Fruit fly (Drosophila melanogaster) whole organism, embryonic: ENCODE results near the gene CG43116.
A peak's percentile ranks its signal among the peaks of the same experiment; 100 is the strongest.

Experiments
- Adf1 ChIP-seq: fragments of 200-800 bp; sonication (Bioruptor generic); IDR thresholded peaks from 2 replicates; pipeline ENCODE4 v1.3.6; 2022; ENCODE audit warnings: missing biosample characterization, missing genetic modification characterization
- CG10366 ChIP-seq: fragments of 200-800 bp; sonication (Bioruptor generic); IDR thresholded peaks from 2 replicates; pipeline ENCODE4 v1.3.6; 2022; ENCODE audit warnings: missing biosample characterization, missing genetic modification characterization
- CG11456 ChIP-seq: fragments of 200-800 bp; sonication (Bioruptor generic); IDR thresholded peaks from 3 replicates; pipeline ENCODE4 v1.3.6; 2022; ENCODE audit warnings: missing biosample characterization, missing genetic modification characterization
- CG11504 ChIP-seq: fragments of 200-800 bp; sonication (Bioruptor generic); optimal IDR thresholded peaks from 3 replicates; lab custom pipeline; 2019; ENCODE audit warnings: missing biosample characterization, mild to moderate bottlenecking, missing genetic modification characterization, moderate library complexity
- CG11560 ChIP-seq: fragments of 200-800 bp; sonication (Bioruptor generic); IDR thresholded peaks from 3 replicates; pipeline ENCODE4 v1.3.6; 2022; ENCODE audit warnings: missing biosample characterization, missing genetic modification characterization
- CG12769 ChIP-seq: fragments of 200-800 bp; sonication (Bioruptor generic); optimal IDR thresholded peaks from 2 replicates; lab custom pipeline; 2019; ENCODE audit warnings: missing biosample characterization, mild to moderate bottlenecking, missing genetic modification characterization, moderate library complexity
- CG16779 ChIP-seq: fragments of 200-800 bp; sonication (Bioruptor generic); IDR thresholded peaks from 2 replicates; pipeline ENCODE4 v1.3.6; 2022; ENCODE audit warnings: missing biosample characterization, missing genetic modification characterization
- CG2678 ChIP-seq: fragments of 200-800 bp; sonication (Bioruptor generic); optimal IDR thresholded peaks from 3 replicates; lab custom pipeline; 2019; ENCODE audit warnings: missing biosample characterization, mild to moderate bottlenecking, missing genetic modification characterization, moderate library complexity
- CG2875 ChIP-seq: fragments of 200-800 bp; sonication (Bioruptor generic); optimal IDR thresholded peaks from 2 replicates; lab custom pipeline; 2017; ENCODE audit warnings: missing biosample characterization, mild to moderate bottlenecking, missing genetic modification characterization, missing genetic modification reagents
- CG3163 ChIP-seq: fragments of 200-800 bp; sonication (Bioruptor generic); optimal IDR thresholded peaks from 3 replicates; lab custom pipeline; 2016; ENCODE audit warnings: missing biosample characterization, missing genetic modification characterization
- CG32772 ChIP-seq: fragments of 200-800 bp; sonication (Bioruptor generic); IDR thresholded peaks from 2 replicates; pipeline ENCODE4 v1.3.6; 2022; ENCODE audit warnings: missing biosample characterization, missing genetic modification characterization
- CG33213 ChIP-seq: fragments of 200-800 bp; sonication (Bioruptor generic); optimal IDR thresholded peaks from 3 replicates; lab custom pipeline; 2016; ENCODE audit warnings: missing biosample characterization, missing genetic modification characterization
- CG4707 ChIP-seq: fragments of 200-800 bp; sonication (Bioruptor generic); optimal IDR thresholded peaks from 2 replicates; lab custom pipeline; 2018; ENCODE audit warnings: missing biosample characterization, mild to moderate bottlenecking, missing genetic modification characterization, moderate library complexity
- CG6254 ChIP-seq: fragments of 200-800 bp; sonication (Bioruptor generic); optimal IDR thresholded peaks from 3 replicates; lab custom pipeline; 2017; ENCODE audit warnings: mild to moderate bottlenecking, missing biosample characterization, missing genetic modification reagents, missing genetic modification characterization
- CG6654 ChIP-seq: fragments of 200-800 bp; sonication (Bioruptor generic); optimal IDR thresholded peaks from 2 replicates; lab custom pipeline; 2017; ENCODE audit warnings: missing biosample characterization, mild to moderate bottlenecking, missing genetic modification characterization
- CG7745 ChIP-seq: fragments of 200-800 bp; sonication (Bioruptor generic); optimal IDR thresholded peaks from 2 replicates; lab custom pipeline; 2018; ENCODE audit warnings: missing biosample characterization, mild to moderate bottlenecking, missing genetic modification characterization, moderate library complexity
- CG8944 ChIP-seq: fragments of 200-800 bp; sonication (Bioruptor generic); optimal IDR thresholded peaks from 3 replicates; lab custom pipeline; 2016; ENCODE audit warnings: missing biosample characterization, missing genetic modification characterization
- CG9727 ChIP-seq: fragments of 200-800 bp; sonication (Bioruptor generic); optimal IDR thresholded peaks from 3 replicates; lab custom pipeline; 2017; ENCODE audit warnings: missing biosample characterization, mild to moderate bottlenecking, missing genetic modification characterization
- CG9932 ChIP-seq: fragments of 200-800 bp; sonication (Bioruptor generic); IDR thresholded peaks from 2 replicates; pipeline ENCODE4 v1.3.6; 2022; ENCODE audit warnings: missing biosample characterization, missing genetic modification characterization
- Dbx ChIP-seq: fragments of 200-800 bp; sonication (Bioruptor generic); IDR thresholded peaks from 3 replicates; pipeline ENCODE4 v1.3.6; 2022; ENCODE audit warnings: missing biosample characterization, missing genetic modification characterization
- Dp ChIP-seq: fragments of 200-800 bp; sonication (Bioruptor generic); optimal IDR thresholded peaks from 2 replicates; lab custom pipeline; 2018; ENCODE audit warnings: missing biosample characterization, mild to moderate bottlenecking, missing genetic modification characterization, moderate library complexity
- Gug ChIP-seq: fragments of 200-800 bp; sonication (Bioruptor generic); IDR thresholded peaks from 4 replicates; pipeline ENCODE4 v1.3.6; 2022; ENCODE audit warnings: missing biosample characterization, missing genetic modification characterization
- H15 ChIP-seq: fragments of 200-800 bp; sonication (Bioruptor generic); IDR thresholded peaks from 3 replicates; pipeline ENCODE4 v1.3.6; 2022; ENCODE audit warnings: missing biosample characterization, missing genetic modification characterization
- HmgD ChIP-seq: fragments of 200-800 bp; sonication (Bioruptor generic); optimal IDR thresholded peaks from 3 replicates; lab custom pipeline; 2016; ENCODE audit warnings: missing biosample characterization, missing genetic modification characterization
- Hr3 ChIP-seq: fragments of 200-800 bp; sonication (Bioruptor generic); optimal IDR thresholded peaks from 3 replicates; lab custom pipeline; 2016; ENCODE audit warnings: missing biosample characterization, missing genetic modification characterization
- MBD-R2 ChIP-seq: fragments of 200-800 bp; sonication (Bioruptor generic); IDR thresholded peaks from 2 replicates; pipeline ENCODE4 v1.3.6; 2022; ENCODE audit warnings: missing biosample characterization, missing genetic modification characterization
- Sox100B ChIP-seq: fragments of 200-800 bp; sonication (Bioruptor generic); optimal IDR thresholded peaks from 3 replicates; lab custom pipeline; 2018; ENCODE audit warnings: missing biosample characterization, mild to moderate bottlenecking, missing genetic modification characterization
- Taf1 ChIP-seq: fragments of 200-800 bp; sonication (Bioruptor generic); IDR thresholded peaks from 2 replicates; pipeline ENCODE4 v1.3.6; 2022; ENCODE audit warnings: missing biosample characterization, missing genetic modification characterization
- abd-A ChIP-seq: fragments of 200-800 bp; sonication (Bioruptor generic); optimal IDR thresholded peaks from 3 replicates; lab custom pipeline; 2019; ENCODE audit warnings: missing biosample characterization, mild to moderate bottlenecking, missing genetic modification characterization, moderate library complexity
- az2 ChIP-seq: fragments of 200-800 bp; sonication (Bioruptor generic); optimal IDR thresholded peaks from 3 replicates; lab custom pipeline; 2016; ENCODE audit warnings: missing biosample characterization, missing genetic modification characterization
- caup ChIP-seq: fragments of 200-800 bp; sonication (Bioruptor generic); optimal IDR thresholded peaks from 3 replicates; lab custom pipeline; 2017; ENCODE audit warnings: missing biosample characterization, mild to moderate bottlenecking, missing genetic modification characterization, moderate library complexity; ENCODE audit not compliant: severe bottlenecking
- cwo ChIP-seq: fragments of 200-800 bp; sonication (Bioruptor generic); optimal IDR thresholded peaks from 3 replicates; lab custom pipeline; 2017; ENCODE audit warnings: missing biosample characterization, missing genetic modification characterization, mild to moderate bottlenecking, moderate library complexity, missing genetic modification reagents
- dimm ChIP-seq: fragments of 200-800 bp; sonication (Bioruptor generic); IDR thresholded peaks from 2 replicates; pipeline ENCODE4 v1.3.6; 2022; ENCODE audit warnings: missing biosample characterization, missing genetic modification characterization
- ems ChIP-seq: fragments of 200-800 bp; sonication (Bioruptor generic); optimal IDR thresholded peaks from 3 replicates; lab custom pipeline; 2016; ENCODE audit warnings: missing biosample characterization, missing genetic modification characterization
- eve ChIP-seq, 2 experiments: fragments of >200 bp; optimal IDR thresholded peaks; 2 replicates each; lab custom pipeline; 2017; ENCODE audit warnings: missing biosample characterization in 2 of 2, missing genetic modification characterization in 2 of 2
- eyg ChIP-seq: fragments of 200-800 bp; sonication (Bioruptor generic); optimal IDR thresholded peaks from 3 replicates; lab custom pipeline; 2016; ENCODE audit warnings: missing biosample characterization, missing genetic modification characterization
- fru ChIP-seq: fragments of >200 bp; optimal IDR thresholded peaks from 2 replicates; lab custom pipeline; 2017
- grn ChIP-seq: fragments of 200-800 bp; sonication (Bioruptor generic); optimal IDR thresholded peaks from 3 replicates; lab custom pipeline; 2017; ENCODE audit warnings: missing biosample characterization, missing genetic modification characterization
- gt ChIP-seq: fragments of 200-800 bp; sonication (Bioruptor generic); IDR thresholded peaks from 2 replicates; pipeline ENCODE4 v1.3.6; 2022; ENCODE audit warnings: missing biosample characterization, missing genetic modification characterization
- maf-S ChIP-seq: fragments of 200-800 bp; sonication (Bioruptor generic); optimal IDR thresholded peaks from 2 replicates; lab custom pipeline; 2016; ENCODE audit warnings: missing biosample characterization, missing genetic modification characterization
- pfk ChIP-seq: fragments of 200-800 bp; sonication (Bioruptor generic); optimal IDR thresholded peaks from 2 replicates; lab custom pipeline; 2018; ENCODE audit warnings: missing biosample characterization, mild to moderate bottlenecking, missing genetic modification characterization, moderate library complexity
- pita ChIP-seq: fragments of 200-800 bp; sonication (Bioruptor generic); optimal IDR thresholded peaks from 2 replicates; lab custom pipeline; 2017; ENCODE audit warnings: missing biosample characterization, mild to moderate bottlenecking, missing genetic modification characterization
- scrt ChIP-seq: fragments of 200-800 bp; sonication (Bioruptor generic); optimal IDR thresholded peaks from 2 replicates; lab custom pipeline; 2018; ENCODE audit warnings: missing biosample characterization, mild to moderate bottlenecking, missing genetic modification characterization, moderate library complexity
- seq ChIP-seq: fragments of 200-800 bp; sonication (Bioruptor generic); IDR thresholded peaks from 2 replicates; pipeline ENCODE4 v1.3.6; 2022; ENCODE audit warnings: missing biosample characterization, missing genetic modification characterization
- slp2 ChIP-seq: fragments of 200-800 bp; sonication (Bioruptor generic); optimal IDR thresholded peaks from 2 replicates; lab custom pipeline; 2016; ENCODE audit warnings: missing biosample characterization, missing genetic modification characterization
- sna ChIP-seq: fragments of 200-800 bp; sonication (Bioruptor generic); IDR thresholded peaks from 2 replicates; pipeline ENCODE4 v1.3.6; 2022; ENCODE audit warnings: missing biosample characterization, missing genetic modification characterization; ENCODE audit not compliant: partially characterized antibody
- tna ChIP-seq: fragments of 200-800 bp; sonication (Bioruptor generic); IDR thresholded peaks from 2 replicates; pipeline ENCODE4 v1.3.6; 2022; ENCODE audit warnings: missing biosample characterization, missing genetic modification characterization; ENCODE audit not compliant: partially characterized antibody

Gene CG43116

dm6 chr3R:26005978-26006934, 9.5 kb upstream of the CG43116 start (continued):
- no peak for TF ChIP-seq CG11560 (tag; lab: Robert Waterston, UW)
- 0 out of 2 replicates have a peak, but pooled peaks have one; percentile 23 for TF ChIP-seq tna
- TF ChIP-seq Taf1 (GFP tag; lab: Robert Waterston, UW), result no peak
- no peak for TF ChIP-seq CG16779 (GFP tag; lab: Robert Waterston, UW)
- no peak for TF ChIP-seq fru (lab: Kevin White, UChicago)
- TF ChIP-seq CG7745 (tag; lab: Kevin White, UChicago), result no peak
- TF ChIP-seq grn (GFP tag; lab: Kevin White, UChicago), result peak; percentile 39
- TF ChIP-seq CG2678, result peak; percentile 1
- TF ChIP-seq CG9727, result peak; percentile 34
- TF ChIP-seq seq (GFP tag; lab: Robert Waterston, UW), result peak; percentile 43; the same call in 1 of the 2 replicates
- TF ChIP-seq caup (GFP tag; lab: Kevin White, UChicago), result no peak
- TF ChIP-seq CG10366, result no peak
- no peak for TF ChIP-seq az2 (GFP tag; lab: Kevin White, UChicago)
- TF ChIP-seq ems (GFP tag; lab: Kevin White, UChicago), result no peak
- no peak for TF ChIP-seq dimm (GFP tag; lab: Robert Waterston, UW)
- TF ChIP-seq CG6254, result no peak
- TF ChIP-seq cwo, result peak; percentile 76
- no peak for TF ChIP-seq CG32772 (GFP tag; lab: Robert Waterston, UW)
- no peak for TF ChIP-seq pita (GFP tag; lab: Kevin White, UChicago)
- TF ChIP-seq Adf1 (GFP tag; lab: Robert Waterston, UW), result peak; percentile 83
- TF ChIP-seq Sox100B, result no peak
- TF ChIP-seq CG8944, result no peak
- TF ChIP-seq CG3163 (GFP tag; lab: Kevin White, UChicago), result no peak
- peak; percentile 88 for TF ChIP-seq CG12769 (tag; lab: Kevin White, UChicago)
- TF ChIP-seq CG11456 (GFP tag; lab: Robert Waterston, UW), result no peak
- TF ChIP-seq CG6654 (GFP tag; lab: Kevin White, UChicago), result no peak
- TF ChIP-seq abd-A, result peak; percentile 97
- TF ChIP-seq eve (GFP tag; optimal IDR thresholded peaks at IDR 0.05; lab: Kevin White, UChicago), result no peak
- TF ChIP-seq scrt, result no peak
- TF ChIP-seq CG11504 (tag; lab: Kevin White, UChicago), result peak; percentile 45
- TF ChIP-seq maf-S, result no peak
- no peak for TF ChIP-seq pfk
- TF ChIP-seq HmgD, result no peak
- no peak for TF ChIP-seq MBD-R2 (GFP tag; lab: Robert Waterston, UW)
- no peak for TF ChIP-seq Gug (GFP tag; lab: Robert Waterston, UW)
- TF ChIP-seq gt, result no peak
- TF ChIP-seq CG4707 (GFP tag; lab: Kevin White, UChicago), result no peak
- no peak for TF ChIP-seq eyg (GFP tag; lab: Kevin White, UChicago)
- TF ChIP-seq Hr3 (GFP tag; lab: Kevin White, UChicago), result no peak
- TF ChIP-seq sna (GFP tag; lab: Robert Waterston, UW), result peak; percentile 45; the same call in 1 of the 2 replicates
- TF ChIP-seq Dbx (GFP tag; lab: Robert Waterston, UW), result no peak
- no peak for TF ChIP-seq slp2 (GFP tag; lab: Kevin White, UChicago)
- TF ChIP-seq H15 (GFP tag; lab: Robert Waterston, UW), result no peak
- TF ChIP-seq CG2875 (GFP tag; lab: Kevin White, UChicago), result no peak
- TF ChIP-seq CG33213, result no peak
- TF ChIP-seq Dp (GFP tag; lab: Kevin White, UChicago), result no peak
- peak; percentile 36 for TF ChIP-seq CG9932 (GFP tag; lab: Robert Waterston, UW)
